Fruit fly (Drosophila melanogaster) whole organism, pupa: Measurements from ENCODE around the gene Bmcp.

Source experiments
- CG10348 ChIP-seq: fragments of 200-800 bp; sonication (Bioruptor generic); IDR thresholded peaks from 2 replicates; pipeline ENCODE4 v1.3.6; 2022; ENCODE audit warnings: missing biosample characterization, missing genetic modification characterization
- CG12605 ChIP-seq: fragments of 200-800 bp; sonication (Bioruptor generic); IDR thresholded peaks from 2 replicates; pipeline ENCODE4 v1.3.6; 2022; ENCODE audit warnings: missing biosample characterization, missing genetic modification characterization
- CG13204 ChIP-seq: fragments of 200-800 bp; sonication (Bioruptor generic); optimal IDR thresholded peaks from 2 replicates; lab custom pipeline; 2018; ENCODE audit warnings: missing biosample characterization, mild to moderate bottlenecking, missing genetic modification characterization, moderate library complexity
- CG14655 ChIP-seq: fragments of 200-800 bp; sonication (Bioruptor generic); optimal IDR thresholded peaks from 3 replicates; lab custom pipeline; 2017; ENCODE audit warnings: mild to moderate bottlenecking, missing biosample characterization, missing genetic modification reagents, missing genetic modification characterization
- CG34367 ChIP-seq: fragments of 200-800 bp; sonication (Bioruptor generic); optimal IDR thresholded peaks from 2 replicates; lab custom pipeline; 2018; ENCODE audit warnings: missing biosample characterization, mild to moderate bottlenecking, missing genetic modification characterization
- CG8159 ChIP-seq: fragments of 200-800 bp; sonication (Bioruptor generic); optimal IDR thresholded peaks from 3 replicates; lab custom pipeline; 2018; ENCODE audit warnings: missing biosample characterization, mild to moderate bottlenecking, missing genetic modification characterization, moderate library complexity
- CG8301 ChIP-seq: fragments of 200-800 bp; sonication (Bioruptor generic); optimal IDR thresholded peaks from 2 replicates; lab custom pipeline; 2018; ENCODE audit warnings: missing biosample characterization, mild to moderate bottlenecking, missing genetic modification characterization
- CG9948 ChIP-seq: fragments of 200-800 bp; sonication (Bioruptor generic); optimal IDR thresholded peaks from 2 replicates; lab custom pipeline; 2018; ENCODE audit warnings: missing biosample characterization, mild to moderate bottlenecking, missing genetic modification characterization, moderate library complexity
- D1 ChIP-seq: fragments of 200-800 bp; sonication (Bioruptor generic); optimal IDR thresholded peaks from 2 replicates; lab custom pipeline; 2018; ENCODE audit warnings: missing biosample characterization, mild to moderate bottlenecking, missing genetic modification characterization, moderate library complexity
- EcR ChIP-seq: fragments of 200-800 bp; sonication (Bioruptor generic); optimal IDR thresholded peaks from 3 replicates; lab custom pipeline; 2019; ENCODE audit warnings: missing biosample characterization, missing genetic modification characterization, mild to moderate bottlenecking, moderate library complexity, missing genetic modification reagents
- Snoo ChIP-seq: fragments of 200-800 bp; sonication (Bioruptor generic); optimal IDR thresholded peaks from 3 replicates; lab custom pipeline; 2017; ENCODE audit warnings: missing biosample characterization, mild to moderate bottlenecking, missing genetic modification characterization, inconsistent platforms
- fd96Ca ChIP-seq: fragments of 200-800 bp; sonication (Bioruptor generic); IDR thresholded peaks from 3 replicates; pipeline ENCODE4 v1.3.6; 2022; ENCODE audit warnings: missing biosample characterization, missing genetic modification characterization
- rn ChIP-seq: fragments of 200-800 bp; sonication (Bioruptor generic); IDR thresholded peaks from 2 replicates; pipeline ENCODE4 v1.3.6; 2022; ENCODE audit warnings: missing biosample characterization, missing genetic modification characterization

- TF ChIP-seq CG10348 (GFP tag; lab: Robert Waterston, UW) (no peak), EcR (GFP tag; lab: Kevin White, UChicago) (no peak), rn (GFP tag; lab: Robert Waterston, UW) (no peak), Snoo (no peak), CG9948 (tag; lab: Kevin White, UChicago) (no peak), CG8159 (tag; lab: Kevin White, UChicago) (no peak), CG34367 (tag; lab: Kevin White, UChicago) (no peak), CG13204 (GFP tag; lab: Kevin White, UChicago) (no peak), CG8301 (tag; lab: Kevin White, UChicago) (no peak), CG12605 (GFP tag; lab: Robert Waterston, UW) (no peak), D1 (no peak), fd96Ca (GFP tag; lab: Robert Waterston, UW) (no peak), CG14655 (GFP tag; lab: Kevin White, UChicago) (no peak)
These were observed 27.9 kb upstream of the Bmcp start for dm6 chr3L:11692853-11693252.
